Fruit fly (Drosophila melanogaster) whole organism, wandering third instar larva: ENCODE data around the gene CG42369.

Source experiments
- Abd-B ChIP-seq: fragments of >200 bp; optimal IDR thresholded peaks from 2 replicates; lab custom pipeline; 2017; ENCODE audit warnings: missing biosample characterization, missing genetic modification characterization
- CG32264 ChIP-seq: fragments of 200-800 bp; sonication (Bioruptor generic); optimal IDR thresholded peaks from 2 replicates; lab custom pipeline; 2016; ENCODE audit warnings: missing biosample characterization, missing genetic modification characterization
- CG9705 ChIP-seq: fragments of 200-800 bp; sonication (Bioruptor generic); optimal IDR thresholded peaks from 2 replicates; lab custom pipeline; 2018; ENCODE audit warnings: missing biosample characterization, mild to moderate bottlenecking, missing genetic modification characterization
- CrebA ChIP-seq: fragments of 200-800 bp; sonication (Bioruptor generic); optimal IDR thresholded peaks from 2 replicates; lab custom pipeline; 2016; ENCODE audit warnings: missing biosample characterization, mild to moderate bottlenecking, missing genetic modification characterization, borderline replicate concordance
- Dfd ChIP-seq: fragments of >200 bp; optimal IDR thresholded peaks from 2 replicates; lab custom pipeline; 2017; ENCODE audit warnings: missing biosample characterization, missing genetic modification characterization
- Dif ChIP-seq: fragments of 200-275, 200-300 bp; sonication (Bioruptor generic); optimal IDR thresholded peaks from 2 replicates; lab custom pipeline; 2018; ENCODE audit warnings: missing biosample characterization, missing genetic modification characterization; ENCODE audit not compliant: partially characterized antibody
- HLH106 ChIP-seq: fragments of 200-800 bp; optimal IDR thresholded peaks from 3 replicates; lab custom pipeline; 2019; ENCODE audit warnings: missing biosample characterization, mild to moderate bottlenecking, missing genetic modification characterization, moderate library complexity
- Hnf4 ChIP-seq: fragments of 200-800 bp; sonication (Bioruptor generic); optimal IDR thresholded peaks from 2 replicates; lab custom pipeline; 2016; ENCODE audit warnings: missing biosample characterization, mild to moderate bottlenecking, missing genetic modification characterization
- Hr83 ChIP-seq: fragments of 200-300 bp; sonication (Bioruptor generic); optimal IDR thresholded peaks from 2 replicates; lab custom pipeline; 2016; ENCODE audit warnings: missing biosample characterization, mild to moderate bottlenecking, missing genetic modification characterization, moderate library complexity; ENCODE audit not compliant: poor library complexity, severe bottlenecking
- Jra ChIP-seq: sonication (Bioruptor generic); optimal IDR thresholded peaks from 2 replicates; lab custom pipeline; 2016; ENCODE audit warnings: missing biosample characterization, missing genetic modification characterization
- Mio ChIP-seq: sonication (Bioruptor generic); optimal IDR thresholded peaks from 2 replicates; lab custom pipeline; 2016; ENCODE audit warnings: missing biosample characterization, missing genetic modification characterization
- Myc ChIP-seq: fragments of >200 bp; optimal IDR thresholded peaks from 2 replicates; lab custom pipeline; 2017
- OdsH ChIP-seq: fragments of 200-800 bp; sonication (Bioruptor generic); optimal IDR thresholded peaks from 2 replicates; lab custom pipeline; 2016; ENCODE audit warnings: missing biosample characterization, mild to moderate bottlenecking, missing genetic modification characterization
- Rel ChIP-seq, 2 experiments: fragments of 200-800 bp; sonication (Bioruptor generic) in 1 of 2; optimal IDR thresholded peaks; 2 replicates in 1 of 2; 3 replicates in 1 of 2; lab custom pipeline; 2016 to 2019; ENCODE audit warnings: mild to moderate bottlenecking in 2 of 2, missing biosample characterization in 2 of 2, missing genetic modification characterization in 2 of 2, moderate library complexity in 1 of 2
- Vsx2 ChIP-seq: fragments of 200-300, 225-300 bp; sonication (Bioruptor generic); optimal IDR thresholded peaks from 2 replicates; lab custom pipeline; 2018; ENCODE audit warnings: missing biosample characterization, missing genetic modification characterization; ENCODE audit not compliant: partially characterized antibody
- br ChIP-seq: fragments of 200-800 bp; sonication (Bioruptor generic); optimal IDR thresholded peaks from 2 replicates; lab custom pipeline; 2016; ENCODE audit warnings: missing biosample characterization, missing genetic modification characterization
- brk ChIP-seq: fragments of 200-800 bp; sonication (Bioruptor generic); optimal IDR thresholded peaks from 2 replicates; lab custom pipeline; 2016; ENCODE audit warnings: missing biosample characterization, mild to moderate bottlenecking, missing genetic modification characterization
- dl ChIP-seq, 2 experiments: fragments of 175-275, 200-275 bp in 1 of 2; fragments of 200-275 bp in 1 of 2; sonication (Bioruptor generic); optimal IDR thresholded peaks; lab custom pipeline; 2018; ENCODE audit warnings: mild to moderate bottlenecking in 2 of 2, missing biosample characterization in 2 of 2, missing genetic modification characterization in 2 of 2, moderate library complexity in 2 of 2; ENCODE audit not compliant: partially characterized antibody in 2 of 2, insufficient read depth in 1 of 2
- dmrt93B ChIP-seq: fragments of 200-800 bp; sonication (Bioruptor generic); optimal IDR thresholded peaks from 2 replicates; lab custom pipeline; 2018; ENCODE audit warnings: missing biosample characterization, mild to moderate bottlenecking, missing genetic modification characterization
- dsf ChIP-seq: sonication (Bioruptor generic); optimal IDR thresholded peaks from 2 replicates; lab custom pipeline; 2016; ENCODE audit warnings: missing biosample characterization, missing genetic modification characterization, borderline replicate concordance
- ey ChIP-seq: fragments of 200-800 bp; sonication (Bioruptor generic); optimal IDR thresholded peaks from 2 replicates; lab custom pipeline; 2016; ENCODE audit warnings: missing biosample characterization, missing genetic modification characterization
- foxo ChIP-seq, 2 experiments: fragments of 200-800 bp; sonication (Bioruptor generic); optimal IDR thresholded peaks; 2 replicates in 1 of 2; 3 replicates in 1 of 2; lab custom pipeline; 2016 to 2017; ENCODE audit warnings: missing biosample characterization in 2 of 2, missing genetic modification characterization in 2 of 2
- h ChIP-seq: fragments of 200-800 bp; sonication (Bioruptor generic); optimal IDR thresholded peaks from 3 replicates; lab custom pipeline; 2016; ENCODE audit warnings: missing biosample characterization, mild to moderate bottlenecking, missing genetic modification characterization
- jim ChIP-seq: fragments of 175-275, 200-325 bp; sonication (Bioruptor generic); optimal IDR thresholded peaks from 2 replicates; lab custom pipeline; 2016; ENCODE audit warnings: missing biosample characterization, mild to moderate bottlenecking, missing genetic modification characterization
- rgr ChIP-seq: fragments of 200-800 bp; sonication (Bioruptor generic); optimal IDR thresholded peaks from 3 replicates; lab custom pipeline; 2016; ENCODE audit warnings: missing biosample characterization, mild to moderate bottlenecking, missing genetic modification characterization
- sage ChIP-seq: fragments of 200-800 bp; sonication (Bioruptor generic); optimal IDR thresholded peaks from 2 replicates; lab custom pipeline; 2016; ENCODE audit warnings: missing biosample characterization, mild to moderate bottlenecking, missing genetic modification characterization
- sv ChIP-seq: fragments of 200-800 bp; sonication (Bioruptor generic); optimal IDR thresholded peaks from 3 replicates; lab custom pipeline; 2016; ENCODE audit warnings: missing biosample characterization, missing genetic modification characterization
- usp ChIP-seq: fragments of >200 bp; optimal IDR thresholded peaks from 2 replicates; lab custom pipeline; 2017; ENCODE audit warnings: missing biosample characterization, missing genetic modification characterization

CG42369 gene

dm6 chr2L:6379197-6379596, 17.9 kb downstream of the CG42369 start:
- TF ChIP-seq OdsH (GFP tag; lab: Kevin White, UChicago) (no peak), brk (GFP tag; lab: Kevin White, UChicago) (no peak), dsf (GFP tag; lab: Kevin White, UChicago) (no peak), sage (GFP tag; lab: Kevin White, UChicago) (no peak)

dm6 chr2L:6373141-6373540, 23.9 kb downstream of the CG42369 start:
- TF ChIP-seq brk (GFP tag; lab: Kevin White, UChicago) = no peak
- TF ChIP-seq CG32264 = no peak
- no peak for TF ChIP-seq sv (GFP tag; lab: Kevin White, UChicago)
- TF ChIP-seq Hr83 (GFP tag; lab: Kevin White, UChicago) = no peak
- TF ChIP-seq Dif (GFP tag; lab: Kevin White, UChicago) = no peak
- TF ChIP-seq OdsH (GFP tag; lab: Kevin White, UChicago) = no peak
- no peak for TF ChIP-seq Dfd (GFP tag; lab: Kevin White, UChicago)
- no peak for TF ChIP-seq ey (GFP tag; lab: Kevin White, UChicago)
- TF ChIP-seq dsf (GFP tag; lab: Kevin White, UChicago) = no peak
- TF ChIP-seq Abd-B (GFP tag; lab: Kevin White, UChicago) = no peak
- TF ChIP-seq CrebA (GFP tag; lab: Kevin White, UChicago) = no peak
- no peak for TF ChIP-seq Vsx2 (GFP tag; lab: Kevin White, UChicago)
- no peak for TF ChIP-seq HLH106 (tag; lab: Kevin White, UChicago)
- TF ChIP-seq sage (GFP tag; lab: Kevin White, UChicago) = no peak
- TF ChIP-seq Rel (GFP tag; optimal IDR thresholded peaks at IDR 0.05; lab: Kevin White, UChicago) = no peak
- TF ChIP-seq Rel (tag; optimal IDR thresholded peaks at IDR 0.05; lab: Kevin White, UChicago) = no peak
- TF ChIP-seq Mio = no peak
- no peak for TF ChIP-seq h
- no peak for TF ChIP-seq jim (GFP tag; lab: Kevin White, UChicago)

DNA sequence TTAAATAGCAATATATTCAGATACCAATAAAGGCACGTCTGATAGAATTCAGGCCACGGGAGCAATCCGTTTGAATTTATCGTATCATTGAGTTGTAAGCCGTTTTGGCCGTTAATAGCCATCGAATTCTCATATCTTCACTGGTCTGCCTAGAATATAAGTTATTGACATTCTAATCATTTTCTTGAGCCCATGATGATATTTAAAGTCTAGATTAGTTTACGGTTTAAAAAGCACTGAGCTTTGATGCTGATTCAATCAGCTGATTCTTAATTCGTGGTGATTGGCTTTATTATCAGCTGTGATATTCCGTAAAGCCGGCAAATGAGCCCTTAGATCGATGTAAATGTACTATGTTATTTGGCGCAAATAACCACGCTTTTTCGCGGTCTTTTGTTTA, 25.0 kb downstream of the CG42369 start, which contains the start of gene slam:
TSS of gene slam (plus strand) at position 301 of the 400 bp plus-strand sequence.
- TF ChIP-seq ey (GFP tag; lab: Kevin White, UChicago) (no peak), rgr (GFP tag; lab: Kevin White, UChicago) (no peak), Jra (GFP tag; lab: Kevin White, UChicago) (no peak), CrebA (GFP tag; lab: Kevin White, UChicago) (no peak), Dfd (GFP tag; lab: Kevin White, UChicago) (no peak), jim (GFP tag; lab: Kevin White, UChicago) (no peak)

DNA sequence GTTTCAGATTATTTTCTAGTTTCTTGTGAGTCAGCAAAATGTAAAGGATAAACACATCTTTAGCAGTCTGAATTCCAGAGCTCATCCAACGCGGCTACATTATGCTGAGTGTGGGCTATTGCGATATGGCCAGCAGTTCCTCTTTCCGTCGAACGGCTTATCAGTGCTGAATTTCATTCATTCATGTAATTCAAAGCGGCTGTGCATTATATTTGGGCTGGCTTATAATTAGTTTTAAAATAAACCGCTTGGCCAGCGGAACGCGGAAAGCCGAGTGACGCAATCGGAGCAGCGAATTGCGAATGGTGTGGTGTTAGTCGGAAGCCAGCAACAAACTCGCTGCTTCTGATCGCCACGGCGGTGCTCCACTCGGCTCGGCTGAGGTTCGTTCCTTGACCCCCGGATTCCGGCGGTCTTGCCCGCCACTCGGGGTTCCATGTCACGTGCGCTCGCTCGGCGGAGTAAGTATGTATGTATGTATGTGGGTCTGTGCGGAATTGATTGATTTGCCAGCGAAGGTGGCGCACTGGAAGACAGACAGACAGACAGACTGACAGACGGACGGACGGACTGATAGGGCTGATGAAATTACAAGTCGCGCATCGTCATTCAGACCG, 25.9 kb downstream of the CG42369 start:
- TF ChIP-seq Myc (lab: Kevin White, UChicago) (no peak), Rel (GFP tag; optimal IDR thresholded peaks at IDR 0.05; lab: Kevin White, UChicago) (no peak), Rel (tag; optimal IDR thresholded peaks at IDR 0.05; lab: Kevin White, UChicago) (peak; percentile 2)

dm6 chr2L:6369286-6369685, 27.8 kb downstream of the CG42369 start:
- TF ChIP-seq dl (GFP tag; optimal IDR thresholded peaks at IDR 0.05; lab: Kevin White, UChicago; ENCODE audit: insufficient read depth in 1 of 2, partially characterized antibody in 2 of 2) (no peak), CG9705 (GFP tag; lab: Kevin White, UChicago) (no peak), usp (GFP tag; lab: Kevin White, UChicago) (no peak), Hnf4 (GFP tag; lab: Kevin White, UChicago) (no peak), foxo (GFP tag; optimal IDR thresholded peaks at IDR 0.05; lab: Kevin White, UChicago) (no peak)

dm6 chr2L:6367478-6367932, 29.5 kb downstream of the CG42369 start, which contains the start of gene Nepl4:
Nepl4 (plus strand) TSS chr2L:6367882.
- TF ChIP-seq dmrt93B (no peak), Jra (GFP tag; lab: Kevin White, UChicago) (no peak), Vsx2 (GFP tag; lab: Kevin White, UChicago) (no peak), Rel (GFP tag; optimal IDR thresholded peaks at IDR 0.05; lab: Kevin White, UChicago) (no peak), Rel (tag; optimal IDR thresholded peaks at IDR 0.05; lab: Kevin White, UChicago) (peak; percentile 65), br (no peak), Abd-B (GFP tag; lab: Kevin White, UChicago) (no peak), foxo (GFP tag; optimal IDR thresholded peaks at IDR 0.05; lab: Kevin White, UChicago) (no peak)
